Fruit fly (Drosophila melanogaster) ovary, adult (tissue): Measurements from ENCODE around the gene Prosbeta3.

Experiments
- CG17801 ChIP-seq: fragments of 200-800 bp; optimal IDR thresholded peaks from 2 replicates; lab custom pipeline; 2019; ENCODE audit warnings: missing biosample characterization, mild to moderate bottlenecking, missing genetic modification characterization, moderate library complexity; ENCODE audit not compliant: partially characterized antibody

Prosbeta3 gene

DNA sequence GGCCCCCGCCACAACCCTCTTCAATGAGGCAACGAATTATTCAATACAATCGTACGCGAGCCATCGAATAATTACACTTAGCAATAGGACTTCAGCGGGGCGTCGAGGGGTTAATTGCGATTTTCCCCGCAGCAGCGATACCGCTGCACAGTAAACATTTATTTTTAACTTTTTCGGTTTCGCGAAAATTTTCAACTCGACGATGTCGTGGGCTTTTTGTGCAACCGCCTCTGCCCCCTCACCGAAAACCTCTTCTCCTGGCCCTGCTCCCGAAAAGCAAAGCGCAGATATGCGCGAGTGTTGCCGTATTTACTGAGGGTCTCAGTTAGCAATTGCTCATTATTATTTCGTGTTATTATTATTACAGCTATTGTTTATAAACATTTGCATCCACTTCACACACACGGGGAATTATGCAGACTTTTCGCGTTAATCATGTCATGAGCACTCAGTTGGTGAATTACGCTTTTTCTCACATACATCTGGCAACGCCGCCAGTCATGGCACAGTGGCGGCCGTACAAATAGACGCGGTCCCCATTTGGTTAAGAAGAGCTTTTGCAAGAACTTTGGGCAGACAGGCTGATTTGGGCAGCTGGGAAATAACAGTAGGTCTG is 7.8 kb upstream of the Prosbeta3 start:
- TF ChIP-seq CG17801 (GFP tag; lab: Kevin White, UChicago): peak; percentile 35

DNA sequence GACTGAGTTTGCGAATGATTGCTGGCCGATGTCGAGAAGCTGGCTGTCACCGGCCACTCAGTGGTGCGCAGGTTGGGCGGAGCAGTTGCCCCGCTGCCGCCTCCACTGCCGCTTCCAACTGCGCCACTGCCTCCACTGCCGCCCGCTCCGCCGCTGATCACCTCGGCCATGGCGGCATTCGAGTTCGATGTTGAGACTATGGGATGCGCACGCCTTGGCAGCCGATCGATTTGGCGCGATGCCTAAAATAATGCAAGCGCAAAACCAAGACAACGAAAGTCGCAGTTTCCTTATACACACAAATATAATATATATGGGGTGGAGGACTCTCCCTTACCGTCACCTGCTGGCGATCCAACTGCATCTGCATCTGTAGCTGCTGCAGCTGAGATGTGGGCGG is 5.7 kb upstream of the Prosbeta3 start:
- no peak for TF ChIP-seq CG17801 (GFP tag; lab: Kevin White, UChicago)

DNA sequence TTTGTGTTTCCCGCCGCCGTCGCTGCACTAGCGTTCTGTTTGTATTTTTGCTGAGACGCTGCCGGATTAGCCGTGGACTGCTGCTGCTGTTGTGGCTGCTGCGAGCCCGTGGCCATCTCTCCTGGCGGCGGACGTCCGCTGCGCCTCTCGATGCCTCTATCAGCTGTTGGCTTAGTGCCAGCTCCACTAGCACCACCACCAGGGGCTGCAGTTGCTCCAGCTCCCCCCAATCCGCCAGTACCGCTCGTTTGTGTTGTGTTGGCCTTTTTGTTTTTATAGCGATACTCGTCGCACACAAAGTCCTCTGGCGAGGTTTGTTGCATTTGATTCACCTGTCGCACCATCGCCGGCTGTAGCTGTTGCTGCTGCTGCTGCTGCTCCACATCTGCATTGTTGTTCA is 4.7 kb upstream of the Prosbeta3 start:
- TF ChIP-seq CG17801 (GFP tag; lab: Kevin White, UChicago): no peak

DNA sequence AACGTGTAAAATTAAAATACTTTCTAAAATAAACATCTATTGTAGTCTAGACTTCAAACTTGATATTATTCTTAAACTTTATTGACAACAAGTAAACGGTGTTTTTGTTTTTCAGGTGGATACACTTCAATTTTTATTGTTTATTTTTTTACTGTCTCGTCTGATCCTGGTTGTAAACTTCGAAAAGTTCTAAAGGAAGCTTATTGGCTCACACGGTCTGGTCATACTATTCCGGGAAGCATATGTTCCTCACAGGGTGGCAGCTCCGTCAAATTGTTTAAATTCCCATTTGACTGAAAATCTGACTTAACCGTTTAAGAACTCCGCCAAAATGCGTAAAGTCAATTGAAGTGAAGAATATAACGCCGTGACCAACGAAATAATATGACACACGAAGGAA is 2.2 kb upstream of the Prosbeta3 start, which contains the start of gene CG11983:
Gene CG11983, plus strand, starts transcription at position 120 of the 400 bp plus-strand sequence.
- TF ChIP-seq CG17801 (GFP tag; lab: Kevin White, UChicago): peak; percentile 2

DNA sequence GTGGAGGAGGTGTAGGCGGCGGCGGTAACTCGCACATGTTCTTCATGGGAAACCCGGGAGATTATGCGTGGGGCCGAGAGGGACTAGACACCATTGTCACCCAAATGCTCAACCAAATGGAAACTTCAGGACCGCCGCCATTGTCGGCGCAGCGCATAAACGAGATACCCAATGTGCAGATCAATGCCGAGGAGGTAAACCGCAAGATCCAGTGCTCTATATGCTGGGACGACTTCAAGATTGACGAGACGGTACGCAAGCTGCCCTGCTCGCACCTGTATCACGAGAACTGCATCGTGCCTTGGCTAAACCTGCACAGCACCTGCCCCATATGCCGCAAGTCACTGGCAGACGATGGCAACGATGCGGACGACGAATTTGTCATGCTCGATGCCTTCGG is 1.2 kb upstream of the Prosbeta3 start:
- TF ChIP-seq CG17801 (GFP tag; lab: Kevin White, UChicago): no peak

DNA sequence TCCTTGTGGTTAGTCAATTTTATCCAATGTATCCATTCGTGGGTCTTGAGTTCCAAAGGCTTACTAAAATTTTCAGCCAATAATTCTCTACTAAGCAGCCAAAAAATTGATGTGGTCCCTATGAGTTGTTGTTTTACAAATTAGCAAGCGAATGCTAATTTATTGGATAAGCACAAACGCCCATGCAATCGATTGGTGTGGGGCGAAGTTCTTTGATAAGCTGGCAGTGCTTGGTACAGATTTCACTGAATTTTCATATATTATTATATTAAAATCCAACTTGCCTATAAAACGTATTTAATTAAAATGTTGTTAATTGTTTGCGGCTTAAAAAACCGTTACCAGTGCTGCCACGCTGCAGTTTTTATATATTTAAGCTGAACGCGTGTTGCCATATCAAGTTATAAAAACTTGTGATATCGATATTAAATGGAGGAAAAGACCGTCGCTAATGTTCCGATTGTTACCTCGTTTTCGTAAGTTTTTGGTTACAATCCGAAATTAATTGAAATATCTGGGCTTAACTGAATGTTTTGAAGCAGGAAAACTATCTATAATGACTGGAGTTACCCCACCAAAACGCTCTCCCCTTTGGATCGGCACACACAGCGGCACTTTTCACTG is 2.3 kb downstream of the Prosbeta3 start, which contains the start of the genes CG31100 and CG11980:
Gene CG31100, minus strand, starts transcription at position 51 of the 624 bp plus-strand sequence.
Gene CG11980, plus strand, starts transcription at position 418 of the 624 bp plus-strand sequence.
- no peak for TF ChIP-seq CG17801 (GFP tag; lab: Kevin White, UChicago)

DNA sequence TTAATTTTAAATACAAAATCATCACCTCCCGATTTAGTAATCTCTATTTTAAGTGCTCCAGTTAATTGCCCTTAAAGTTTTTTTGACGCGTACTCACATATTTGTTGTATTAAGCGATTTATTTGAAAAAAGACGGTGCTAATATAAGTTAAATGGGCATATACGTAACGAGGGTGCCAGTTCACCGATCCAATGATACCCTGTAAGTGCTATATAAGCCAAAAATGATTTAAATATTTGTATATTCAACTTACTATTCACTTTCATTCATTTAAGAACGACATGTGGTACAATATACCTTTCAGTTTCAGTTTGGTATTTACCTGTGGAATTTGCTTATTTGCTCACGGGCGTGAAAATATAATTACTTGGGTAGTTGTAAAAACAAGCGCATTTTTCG is 3.5 kb downstream of the Prosbeta3 start:
- TF ChIP-seq CG17801 (GFP tag; lab: Kevin White, UChicago): no peak

DNA sequence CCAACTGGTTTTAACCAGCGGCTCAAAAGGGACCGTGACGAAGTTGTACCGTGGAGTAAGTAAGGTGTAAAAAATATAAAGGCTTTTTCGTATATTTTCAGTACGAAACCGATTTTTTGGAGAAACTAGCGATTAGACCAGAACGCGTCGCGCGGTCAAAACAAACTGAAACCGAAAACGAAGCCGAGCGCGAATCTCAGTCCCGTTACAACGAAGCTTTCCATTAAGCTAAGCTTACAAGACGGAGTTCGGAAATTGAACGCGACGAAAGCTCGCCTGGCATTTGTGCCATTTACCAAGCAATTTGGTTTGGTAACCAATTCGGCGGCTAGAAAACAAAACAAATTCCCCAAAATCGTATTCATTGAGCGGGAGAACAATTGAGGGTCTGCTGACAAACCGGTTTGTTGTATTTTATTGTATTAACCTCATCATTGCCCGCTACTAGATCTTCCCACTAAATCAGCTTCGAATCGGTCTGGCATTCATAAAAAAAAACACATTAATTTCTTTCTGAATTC is 4.2 kb downstream of the Prosbeta3 start:
- TF ChIP-seq CG17801 (GFP tag; lab: Kevin White, UChicago): no peak

DNA sequence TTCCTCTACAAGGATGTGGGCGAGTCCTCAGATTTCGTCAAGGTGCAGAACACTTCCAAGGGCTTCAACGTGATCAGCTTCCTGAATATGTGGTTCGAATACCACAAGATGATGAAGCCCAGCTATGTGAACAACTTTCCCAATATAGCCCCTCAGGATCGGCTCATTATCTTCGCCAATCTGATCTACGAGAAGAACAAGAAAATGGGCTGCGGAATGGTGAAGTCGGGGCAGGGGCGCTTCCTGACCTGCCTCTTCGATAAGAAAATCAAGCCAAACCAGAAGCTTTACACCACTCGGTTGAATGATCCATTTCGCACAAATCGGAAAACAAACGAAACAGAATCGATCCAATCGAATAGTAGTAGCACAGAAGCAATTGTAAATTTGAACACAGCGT is 7.8 kb downstream of the Prosbeta3 start:
- TF ChIP-seq CG17801 (GFP tag; lab: Kevin White, UChicago): no peak

DNA sequence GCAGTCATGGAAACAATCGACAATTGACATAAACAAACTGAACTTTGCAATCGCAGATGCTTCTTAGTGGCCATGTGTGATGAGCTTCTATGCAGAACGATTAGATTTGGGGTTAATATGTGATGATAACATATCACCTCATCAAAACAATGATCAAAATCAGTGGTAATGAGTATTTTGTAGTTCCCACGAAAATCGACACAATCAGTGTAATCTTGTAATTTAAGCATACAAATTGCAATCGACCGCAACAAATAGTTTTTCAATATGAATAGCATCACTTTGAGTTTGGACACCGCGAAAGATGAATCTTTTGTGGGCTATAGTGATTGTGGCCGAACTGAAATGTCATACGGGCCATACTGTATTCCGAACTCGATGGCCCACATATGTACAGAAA is 8.6 kb downstream of the Prosbeta3 start, which contains the start of gene CG11977:
Gene CG11977, plus strand, starts transcription at position 301 of the 400 bp plus-strand sequence.
- no peak for TF ChIP-seq CG17801 (GFP tag; lab: Kevin White, UChicago)

DNA sequence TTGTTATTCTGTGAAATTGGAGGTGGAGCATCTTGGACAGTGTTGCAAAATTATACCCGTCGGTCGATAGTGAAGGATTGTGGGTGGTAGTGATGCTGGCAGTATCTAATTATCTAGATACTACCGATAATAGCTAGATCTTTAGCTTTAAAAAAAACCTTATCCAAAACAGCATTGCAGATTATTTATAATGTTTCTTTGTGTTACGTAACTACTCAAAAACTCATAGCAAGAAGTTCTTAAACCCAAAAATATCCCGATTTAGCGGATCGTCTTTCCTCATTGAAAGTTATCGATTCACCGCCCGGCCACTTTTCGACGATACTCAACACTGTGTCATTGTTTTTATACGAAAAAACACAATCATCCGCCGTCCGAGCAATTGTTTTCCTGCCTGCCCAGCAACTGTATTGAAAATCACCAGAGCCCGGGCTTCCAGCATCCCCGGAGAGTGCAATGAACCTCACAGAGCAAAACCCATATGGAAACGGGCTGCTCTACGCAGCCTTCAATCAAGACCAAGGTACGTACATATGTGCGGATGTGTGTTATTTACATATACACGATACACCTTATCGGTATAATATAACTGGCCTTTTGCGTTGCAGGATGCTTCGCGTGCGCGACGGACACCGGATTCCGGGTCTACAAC is 13.0 kb downstream of the Prosbeta3 start, which contains the start of gene CG11975:
Gene CG11975, plus strand, starts transcription at position 326 of the 652 bp plus-strand sequence.
- peak; percentile 75 for TF ChIP-seq CG17801 (GFP tag; lab: Kevin White, UChicago)

DNA sequence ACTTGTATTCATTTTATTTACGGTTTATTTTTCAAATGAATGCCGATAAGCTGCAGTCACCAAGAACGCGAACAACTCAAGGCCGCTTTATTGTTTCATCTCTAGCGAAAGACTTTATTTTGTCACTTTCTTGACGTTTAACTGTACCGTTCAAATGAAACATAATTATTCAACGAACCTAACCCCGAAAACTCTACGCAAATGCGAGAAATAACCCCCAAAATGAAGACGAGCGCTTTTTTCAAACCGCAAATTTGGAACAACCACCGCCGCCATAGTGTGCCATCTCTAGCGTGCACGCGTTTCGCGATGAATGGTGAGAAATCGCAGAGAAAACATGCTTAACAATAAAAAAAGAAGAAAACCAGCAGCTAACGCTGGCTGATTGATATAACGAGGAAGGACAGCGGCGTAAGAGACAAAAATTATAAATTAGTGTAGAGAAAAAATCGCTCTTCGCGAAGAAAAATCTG is 21.4 kb downstream of the Prosbeta3 start, which contains the start of gene CG11970:
Gene CG11970, plus strand, starts transcription at position 117 of the 473 bp plus-strand sequence.
- TF ChIP-seq CG17801 (GFP tag; lab: Kevin White, UChicago): peak; percentile 47

DNA sequence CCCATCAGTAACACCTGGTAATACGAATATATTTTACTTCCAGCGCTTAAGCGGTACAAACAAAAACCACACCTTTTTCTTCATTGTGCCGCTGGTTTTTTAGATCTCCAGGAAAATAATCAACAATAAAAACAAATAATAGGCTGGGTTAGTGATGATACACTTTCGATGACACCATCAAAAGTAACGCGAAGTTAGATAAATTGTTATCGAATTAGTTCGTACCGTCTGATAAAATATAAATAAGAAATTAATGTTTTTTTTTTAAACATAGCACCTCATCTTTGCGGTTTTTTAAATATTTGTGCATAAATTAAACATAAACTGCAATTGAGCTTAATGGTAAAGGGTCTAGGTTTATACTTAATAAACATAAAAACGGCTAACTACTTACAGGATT is 21.9 kb downstream of the Prosbeta3 start, which contains the start of gene RagA-B:
Gene RagA-B, minus strand, starts transcription at position 175 of the 400 bp plus-strand sequence.
- TF ChIP-seq CG17801 (GFP tag; lab: Kevin White, UChicago): no peak

DNA sequence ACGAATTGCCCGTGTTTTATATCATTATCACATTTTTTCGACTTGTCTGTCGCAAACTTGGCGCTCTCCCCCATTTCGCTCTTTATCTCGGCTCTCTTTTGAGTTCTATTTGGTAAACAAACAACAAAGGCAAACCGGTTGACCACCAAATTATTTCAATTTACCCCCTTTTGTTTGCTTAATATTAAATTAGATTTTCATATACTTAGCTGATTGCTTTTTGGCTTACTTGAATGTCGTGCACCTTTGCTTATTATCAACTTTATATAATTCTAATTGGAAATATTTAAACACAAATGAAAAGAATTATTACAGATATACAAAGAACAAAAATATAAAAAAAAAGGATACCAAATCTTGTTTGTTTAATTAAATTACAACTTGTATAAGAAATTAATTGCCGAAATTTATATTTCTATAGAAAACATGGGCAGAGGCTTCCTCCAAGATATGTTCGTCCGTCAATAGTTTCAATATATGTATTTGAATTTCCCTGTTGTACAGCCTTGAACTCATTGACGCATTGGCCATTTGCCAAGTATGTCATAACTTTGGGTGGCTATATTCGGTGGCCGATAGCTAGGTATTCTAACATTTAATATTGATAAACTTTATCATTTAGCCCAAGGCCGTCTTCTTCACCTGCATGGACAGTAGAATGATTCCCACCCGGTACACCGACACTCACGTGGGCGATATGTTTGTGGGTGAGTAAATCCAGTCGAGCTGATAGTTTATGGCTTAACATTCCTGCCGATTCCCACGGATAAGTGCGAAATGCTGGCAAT is 24.6 kb downstream of the Prosbeta3 start:
- no peak for TF ChIP-seq CG17801 (GFP tag; lab: Kevin White, UChicago)
